Fruit fly (Drosophila melanogaster) whole organism, embryonic: ENCODE results near the gene CG13360.

ENCODE experiments used
- ATbp ChIP-seq: fragments of 200-800 bp; sonication (Bioruptor generic); optimal IDR thresholded peaks from 2 replicates; lab custom pipeline; 2017; ENCODE audit warnings: missing biosample characterization, mild to moderate bottlenecking, missing genetic modification characterization, missing genetic modification reagents
- B-H2 ChIP-seq: fragments of 200-800 bp; sonication (Bioruptor generic); optimal IDR thresholded peaks from 2 replicates; lab custom pipeline; 2018; ENCODE audit warnings: missing biosample characterization, mild to moderate bottlenecking, missing genetic modification characterization
- Bgb ChIP-seq: fragments of 200-800 bp; sonication (Bioruptor generic); IDR thresholded peaks from 2 replicates; pipeline ENCODE4 v1.3.6; 2022; ENCODE audit warnings: missing biosample characterization, missing genetic modification characterization; ENCODE audit not compliant: partially characterized antibody
- CG10267 ChIP-seq: fragments of 200-800 bp; sonication (Bioruptor generic); optimal IDR thresholded peaks from 2 replicates; lab custom pipeline; 2018; ENCODE audit warnings: missing biosample characterization, mild to moderate bottlenecking, missing genetic modification characterization, moderate library complexity
- CG10321 ChIP-seq: fragments of 200-800 bp; sonication (Bioruptor generic); IDR thresholded peaks from 2 replicates; pipeline ENCODE4 v1.3.6; 2022; ENCODE audit warnings: missing biosample characterization, missing genetic modification characterization
- CG13287 ChIP-seq: fragments of 200-800 bp; sonication (Bioruptor generic); IDR thresholded peaks from 2 replicates; pipeline ENCODE4 v1.3.6; 2022; ENCODE audit warnings: missing biosample characterization, missing genetic modification characterization; ENCODE audit not compliant: partially characterized antibody
- CG13624 ChIP-seq: fragments of 200-800 bp; sonication (Bioruptor generic); optimal IDR thresholded peaks from 2 replicates; lab custom pipeline; 2016; ENCODE audit warnings: missing biosample characterization, missing genetic modification characterization
- CG15073 ChIP-seq: fragments of 200-800 bp; sonication (Bioruptor generic); optimal IDR thresholded peaks from 2 replicates; lab custom pipeline; 2016; ENCODE audit warnings: missing biosample characterization, missing genetic modification characterization
- CG15514 ChIP-seq: fragments of 200-800 bp; sonication (Bioruptor generic); optimal IDR thresholded peaks from 3 replicates; lab custom pipeline; 2017; ENCODE audit warnings: missing biosample characterization, missing genetic modification characterization, mild to moderate bottlenecking, moderate library complexity, missing genetic modification reagents
- CG1602 ChIP-seq: fragments of 200-800 bp; sonication (Bioruptor generic); optimal IDR thresholded peaks from 3 replicates; lab custom pipeline; 2016; ENCODE audit warnings: missing biosample characterization, missing genetic modification characterization
- CG2202 ChIP-seq: fragments of 200-800 bp; sonication (Bioruptor generic); optimal IDR thresholded peaks from 2 replicates; lab custom pipeline; 2018; ENCODE audit warnings: missing biosample characterization, mild to moderate bottlenecking, missing genetic modification characterization
- CG31388 ChIP-seq: fragments of 200-800 bp; sonication (Bioruptor generic); optimal IDR thresholded peaks from 2 replicates; lab custom pipeline; 2016; ENCODE audit warnings: missing biosample characterization, missing genetic modification characterization
- CG5180 ChIP-seq: fragments of 200-800 bp; sonication (Bioruptor generic); optimal IDR thresholded peaks from 3 replicates; lab custom pipeline; 2017; ENCODE audit warnings: missing biosample characterization, missing genetic modification characterization, mild to moderate bottlenecking, moderate library complexity, missing genetic modification reagents
- CG6689 ChIP-seq: fragments of 200-800 bp; sonication (Bioruptor generic); IDR thresholded peaks from 2 replicates; pipeline ENCODE4 v1.3.6; 2022; ENCODE audit warnings: missing biosample characterization, missing genetic modification characterization
- CG6791 ChIP-seq: fragments of 200-800 bp; sonication (Bioruptor generic); IDR thresholded peaks from 3 replicates; pipeline ENCODE4 v1.3.6; 2022; ENCODE audit warnings: missing biosample characterization, missing genetic modification characterization; ENCODE audit not compliant: partially characterized antibody
- CG7372 ChIP-seq: fragments of 200-800 bp; sonication (Bioruptor generic); IDR thresholded peaks from 2 replicates; pipeline ENCODE4 v1.3.6; 2022; ENCODE audit warnings: missing biosample characterization, missing genetic modification characterization
- CG7963 ChIP-seq: fragments of 200-800 bp; sonication (Bioruptor generic); IDR thresholded peaks from 3 replicates; pipeline ENCODE4 v1.3.6; 2022; ENCODE audit warnings: missing biosample characterization, missing genetic modification characterization; ENCODE audit not compliant: partially characterized antibody
- CG8944 ChIP-seq: fragments of 200-800 bp; sonication (Bioruptor generic); optimal IDR thresholded peaks from 3 replicates; lab custom pipeline; 2016; ENCODE audit warnings: missing biosample characterization, missing genetic modification characterization
- Dp ChIP-seq: fragments of 200-800 bp; sonication (Bioruptor generic); optimal IDR thresholded peaks from 2 replicates; lab custom pipeline; 2018; ENCODE audit warnings: missing biosample characterization, mild to moderate bottlenecking, missing genetic modification characterization, moderate library complexity
- Dref ChIP-seq: fragments of 200-800 bp; sonication (Bioruptor generic); IDR thresholded peaks from 2 replicates; pipeline ENCODE4 v1.3.6; 2022; ENCODE audit warnings: missing biosample characterization, missing genetic modification characterization
- HLH4C ChIP-seq: fragments of 200-800 bp; sonication (Bioruptor generic); IDR thresholded peaks from 3 replicates; pipeline ENCODE4 v1.3.6; 2022; ENCODE audit warnings: missing biosample characterization, missing genetic modification characterization; ENCODE audit not compliant: partially characterized antibody
- HmgZ ChIP-seq: fragments of 200-800 bp; sonication (Bioruptor generic); optimal IDR thresholded peaks from 2 replicates; lab custom pipeline; 2018; ENCODE audit warnings: missing biosample characterization, mild to moderate bottlenecking, missing genetic modification characterization
- Hmx ChIP-seq: fragments of 200-800 bp; sonication (Bioruptor generic); optimal IDR thresholded peaks from 2 replicates; lab custom pipeline; 2016; ENCODE audit warnings: missing biosample characterization, missing genetic modification characterization
- MBD-R2 ChIP-seq: fragments of 200-800 bp; sonication (Bioruptor generic); IDR thresholded peaks from 2 replicates; pipeline ENCODE4 v1.3.6; 2022; ENCODE audit warnings: missing biosample characterization, missing genetic modification characterization
- MESR4 ChIP-seq: fragments of 200-800 bp; sonication (Bioruptor generic); optimal IDR thresholded peaks from 2 replicates; lab custom pipeline; 2018; ENCODE audit warnings: missing biosample characterization, mild to moderate bottlenecking, missing genetic modification characterization, moderate library complexity
- Myb ChIP-seq: fragments of 200-800 bp; sonication (Bioruptor generic); optimal IDR thresholded peaks from 2 replicates; lab custom pipeline; 2016; ENCODE audit warnings: missing biosample characterization, missing genetic modification characterization
- Nf-YC ChIP-seq: fragments of 200-800 bp; optimal IDR thresholded peaks from 3 replicates; lab custom pipeline; 2019; ENCODE audit warnings: missing biosample characterization, mild to moderate bottlenecking, missing genetic modification characterization, moderate library complexity
- Scr ChIP-seq: fragments of 200-800 bp; sonication (Bioruptor generic); IDR thresholded peaks from 2 replicates; pipeline ENCODE4 v1.3.6; 2022; ENCODE audit warnings: missing biosample characterization, missing genetic modification characterization; ENCODE audit not compliant: partially characterized antibody
- YL-1 ChIP-seq: fragments of 200-800 bp; sonication (Bioruptor generic); optimal IDR thresholded peaks from 3 replicates; lab custom pipeline; 2017; ENCODE audit warnings: missing biosample characterization, mild to moderate bottlenecking, missing genetic modification characterization
- amos ChIP-seq: fragments of 200-800 bp; sonication (Bioruptor generic); IDR thresholded peaks from 2 replicates; pipeline ENCODE4 v1.3.6; 2022; ENCODE audit warnings: missing biosample characterization, missing genetic modification characterization; ENCODE audit not compliant: partially characterized antibody
- bab2 ChIP-seq: fragments of 200-800 bp; sonication (Bioruptor generic); optimal IDR thresholded peaks from 2 replicates; lab custom pipeline; 2016; ENCODE audit warnings: missing biosample characterization, missing genetic modification characterization
- chn ChIP-seq: fragments of 200-800 bp; sonication (Bioruptor generic); optimal IDR thresholded peaks from 2 replicates; lab custom pipeline; 2016; ENCODE audit warnings: missing biosample characterization, missing genetic modification characterization
- dimm ChIP-seq: fragments of 200-800 bp; sonication (Bioruptor generic); IDR thresholded peaks from 2 replicates; pipeline ENCODE4 v1.3.6; 2022; ENCODE audit warnings: missing biosample characterization, missing genetic modification characterization
- gfzf ChIP-seq: fragments of 200-800 bp; sonication (Bioruptor generic); optimal IDR thresholded peaks from 2 replicates; lab custom pipeline; 2016; ENCODE audit warnings: missing biosample characterization, mild to moderate bottlenecking, missing genetic modification characterization, moderate library complexity
- hb ChIP-seq: fragments of 200-800 bp; sonication (Bioruptor generic); IDR thresholded peaks from 3 replicates; pipeline ENCODE4 v1.3.6; 2022; ENCODE audit warnings: missing biosample characterization, missing genetic modification characterization; ENCODE audit not compliant: partially characterized antibody
- hbn ChIP-seq: fragments of 200-800 bp; sonication (Bioruptor generic); IDR thresholded peaks from 2 replicates; pipeline ENCODE4 v1.3.6; 2022; ENCODE audit warnings: missing biosample characterization, missing genetic modification characterization; ENCODE audit not compliant: partially characterized antibody
- knrl ChIP-seq: fragments of 200-800 bp; sonication (Bioruptor generic); IDR thresholded peaks from 3 replicates; pipeline ENCODE4 v1.3.6; 2022; ENCODE audit warnings: missing biosample characterization, missing genetic modification characterization; ENCODE audit not compliant: partially characterized antibody
- phol ChIP-seq: fragments of 200-800 bp; sonication (Bioruptor generic); optimal IDR thresholded peaks from 3 replicates; lab custom pipeline; 2018; ENCODE audit warnings: missing biosample characterization, mild to moderate bottlenecking, missing genetic modification characterization, moderate library complexity
- scrt ChIP-seq: fragments of 200-800 bp; sonication (Bioruptor generic); optimal IDR thresholded peaks from 2 replicates; lab custom pipeline; 2018; ENCODE audit warnings: missing biosample characterization, mild to moderate bottlenecking, missing genetic modification characterization, moderate library complexity
- slou ChIP-seq: fragments of 200-800 bp; sonication (Bioruptor generic); optimal IDR thresholded peaks from 3 replicates; lab custom pipeline; 2016; ENCODE audit warnings: missing biosample characterization, missing genetic modification characterization
- stc ChIP-seq: fragments of 200-800 bp; sonication (Bioruptor generic); IDR thresholded peaks from 2 replicates; pipeline ENCODE4 v1.3.6; 2022; ENCODE audit warnings: missing biosample characterization, missing genetic modification characterization
- tna ChIP-seq: fragments of 200-800 bp; sonication (Bioruptor generic); IDR thresholded peaks from 2 replicates; pipeline ENCODE4 v1.3.6; 2022; ENCODE audit warnings: missing biosample characterization, missing genetic modification characterization; ENCODE audit not compliant: partially characterized antibody
- trem ChIP-seq: fragments of 200-800 bp; optimal IDR thresholded peaks from 3 replicates; lab custom pipeline; 2019; ENCODE audit warnings: missing biosample characterization, mild to moderate bottlenecking, missing genetic modification characterization, moderate library complexity
- unc-4 ChIP-seq: fragments of 200-800 bp; sonication (Bioruptor generic); IDR thresholded peaks from 2 replicates; pipeline ENCODE4 v1.3.6; 2022; ENCODE audit warnings: missing biosample characterization, missing genetic modification characterization; ENCODE audit not compliant: partially characterized antibody
- vnd ChIP-seq: fragments of 200-800 bp; sonication (Bioruptor generic); IDR thresholded peaks from 3 replicates; pipeline ENCODE4 v1.3.6; 2022; ENCODE audit warnings: missing biosample characterization, missing genetic modification characterization; ENCODE audit not compliant: partially characterized antibody
- zen2 ChIP-seq: fragments of 200-800 bp; sonication (Bioruptor generic); IDR thresholded peaks from 3 replicates; pipeline ENCODE4 v1.3.6; 2022; ENCODE audit warnings: missing biosample characterization, missing genetic modification characterization; ENCODE audit not compliant: partially characterized antibody

Gene CG13360

DNA sequence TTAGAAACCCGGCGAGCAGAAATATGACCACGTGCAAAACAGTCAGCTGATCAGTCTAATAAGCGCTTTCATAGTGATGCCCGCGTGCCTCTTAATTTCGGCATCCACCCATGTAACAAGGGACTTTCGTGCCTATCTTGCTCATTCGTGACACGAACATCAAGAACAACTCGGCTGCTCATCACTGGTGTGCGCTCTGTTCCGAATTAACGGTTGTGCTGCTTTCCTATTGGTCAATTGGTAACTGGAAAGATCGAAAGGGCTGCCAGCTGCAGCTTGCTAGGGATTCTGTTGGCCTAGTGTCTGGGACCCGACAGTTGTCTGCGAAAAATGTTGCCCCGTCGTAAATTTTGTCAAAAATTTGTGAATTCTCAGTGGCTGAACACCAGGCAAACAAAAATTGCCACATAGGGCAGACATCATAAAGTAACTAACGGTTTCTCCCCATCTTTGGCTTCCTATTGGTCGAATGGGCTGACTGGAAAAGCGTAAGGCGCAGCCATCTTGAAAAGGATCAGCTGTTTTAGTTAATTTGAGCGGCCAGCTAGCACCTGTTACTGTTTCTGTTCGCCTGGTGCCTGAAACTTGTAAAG lies 6.6 kb upstream of the CG13360 start (continued):
- TF ChIP-seq CG10267 (tag; lab: Kevin White, UChicago) (peak; percentile 26), B-H2 (GFP tag; lab: Kevin White, UChicago) (peak; percentile 47), CG7963 (GFP tag; lab: Robert Waterston, UW) (peak; percentile 92), CG7372 (GFP tag; lab: Robert Waterston, UW) (no peak), ATbp (GFP tag; lab: Kevin White, UChicago) (no peak), CG2202 (tag; lab: Kevin White, UChicago) (no peak), dimm (GFP tag; lab: Robert Waterston, UW) (no peak), CG15073 (GFP tag; lab: Kevin White, UChicago) (no peak), vnd (peak; percentile 89)

dm6 chrX:792923-793322 lies 3.0 kb upstream of the CG13360 start, which contains the start of gene CG16989:
CG16989 (plus strand) TSS chrX:793147.
- TF ChIP-seq CG13624 (GFP tag; lab: Kevin White, UChicago) (peak; percentile 51), YL-1 (peak; percentile 51), unc-4 (GFP tag; lab: Robert Waterston, UW) (peak; percentile 51), CG15514 (peak; percentile 62), knrl (GFP tag; lab: Robert Waterston, UW) (peak; percentile 33; the same call in 1 of the 3 replicates), CG10321 (GFP tag; lab: Robert Waterston, UW) (no peak), Bgb (GFP tag; lab: Robert Waterston, UW) (peak; percentile 57), bab2 (GFP tag; lab: Kevin White, UChicago) (no peak), CG6791 (GFP tag; lab: Robert Waterston, UW) (peak; percentile 63; the same call in 2 of the 3 replicates), Hmx (GFP tag; lab: Kevin White, UChicago) (no peak), CG13287 (GFP tag; lab: Robert Waterston, UW) (peak; percentile 60), CG1602 (GFP tag; lab: Kevin White, UChicago) (no peak), stc (GFP tag; lab: Robert Waterston, UW) (no peak), Dref (GFP tag; lab: Robert Waterston, UW) (peak; percentile 80), zen2 (GFP tag; lab: Robert Waterston, UW) (0 out of 3 replicates have a peak, but pooled peaks have one; percentile 29), chn (GFP tag; lab: Kevin White, UChicago) (no peak), slou (GFP tag; lab: Kevin White, UChicago) (no peak), tna (GFP tag; lab: Robert Waterston, UW) (0 out of 2 replicates have a peak, but pooled peaks have one; percentile 34), CG8944 (GFP tag; lab: Kevin White, UChicago) (no peak), hb (GFP tag; lab: Robert Waterston, UW) (peak; percentile 39; the same call in 1 of the 3 replicates), CG5180 (GFP tag; lab: Kevin White, UChicago) (no peak), MBD-R2 (GFP tag; lab: Robert Waterston, UW) (peak; percentile 63; the same call in 1 of the 2 replicates), trem (peak; percentile 52), CG6689 (no peak), Dp (peak; percentile 87), Nf-YC (peak; percentile 23), vnd (peak; percentile 40; the same call in 1 of the 3 replicates), gfzf (peak; percentile 65), hbn (GFP tag; lab: Robert Waterston, UW) (peak; percentile 22; the same call in 1 of the 2 replicates), Scr (GFP tag; lab: Robert Waterston, UW) (peak; percentile 55), HLH4C (peak; percentile 63), Myb (GFP tag; lab: Kevin White, UChicago) (peak; percentile 98), MESR4 (peak; percentile 75), phol (tag; lab: Kevin White, UChicago) (peak; percentile 17), CG31388 (GFP tag; lab: Kevin White, UChicago) (no peak), amos (GFP tag; lab: Robert Waterston, UW) (peak; percentile 45; the same call in 1 of the 2 replicates), scrt (GFP tag; lab: Kevin White, UChicago) (peak; percentile 65), HmgZ (peak; percentile 35)
